Worm (Caenorhabditis elegans): Measurements from ENCODE around the gene B0507.6.

Gene B0507.6

ce11 chrV:8767041-8767440, 21.1 kb downstream of the B0507.6 start:
- TF ChIP-seq ama-1 (optimal IDR thresholded peaks at IDR 0.05), result no peak
- TF ChIP-seq unc-55 (GFP tag; optimal IDR thresholded peaks at IDR 0.05), result peak; percentile 44

DNA sequence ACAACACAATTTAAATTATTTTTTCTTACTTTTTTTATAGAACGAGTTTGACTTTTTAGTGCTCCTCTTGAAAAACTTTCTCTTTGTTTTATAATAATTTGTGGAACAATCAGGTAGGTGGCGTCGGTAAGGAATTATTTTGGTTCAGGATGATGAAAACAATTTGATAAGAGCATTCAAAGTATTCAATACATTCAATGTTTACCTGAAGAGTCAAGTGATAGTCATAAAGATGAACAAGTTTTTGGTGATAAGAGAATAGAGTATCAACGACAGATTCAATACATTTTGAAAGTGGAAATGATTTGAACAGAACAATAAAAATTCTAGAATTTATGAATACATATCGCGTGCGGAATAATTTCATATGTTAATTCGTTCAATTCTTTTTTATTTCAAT, 21.5 kb downstream of the B0507.6 start:
- TF ChIP-seq lin-39 (tag; optimal IDR thresholded peaks at IDR 0.05), result no peak
- no peak for TF ChIP-seq nhr-23 (tag; optimal IDR thresholded peaks at IDR 0.05)
- TF ChIP-seq crh-2 (tag; optimal IDR thresholded peaks at IDR 0.05), result peak; percentile 32
- peak; percentile 63 for TF ChIP-seq fos-1 (tag; optimal IDR thresholded peaks at IDR 0.05)
- no peak for TF ChIP-seq lin-11 (tag; optimal IDR thresholded peaks at IDR 0.05)
- TF ChIP-seq sma-9 (GFP tag; optimal IDR thresholded peaks at IDR 0.05), result peak; percentile 34
- no peak for TF ChIP-seq sma-9 (tag; optimal IDR thresholded peaks at IDR 0.05)
- no peak for TF ChIP-seq mdl-1 (tag; optimal IDR thresholded peaks at IDR 0.05)

DNA sequence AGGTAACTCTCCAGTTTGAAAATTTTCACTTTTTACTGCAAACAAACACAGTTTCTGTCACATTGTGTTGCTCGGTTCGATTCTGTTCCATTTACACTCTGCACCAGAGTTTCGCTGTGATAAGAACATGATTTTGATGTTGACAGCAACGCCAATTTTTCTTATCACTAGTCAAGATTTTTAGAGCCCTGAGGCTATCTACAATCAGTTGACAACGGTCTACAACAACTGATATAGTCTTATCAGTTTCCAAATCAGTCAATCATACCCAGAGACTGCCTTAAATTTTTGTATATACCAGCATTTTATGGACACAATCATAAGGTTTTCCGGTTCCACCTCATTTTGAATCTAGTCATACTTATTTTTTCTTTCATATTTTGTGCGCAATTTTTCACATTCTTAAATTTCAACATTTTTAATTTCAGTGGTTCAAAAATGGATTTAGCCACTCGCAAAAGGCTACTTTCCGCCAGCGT, 22.6 kb downstream of the B0507.6 start, which contains the start of gene B0507.3:
B0507.3 (plus strand) TSS at position 429 of the 479 bp plus-strand sequence.
- TF ChIP-seq F13H6.1 (tag; optimal IDR thresholded peaks at IDR 0.05) (peak; percentile 65), sma-9 (GFP tag; optimal IDR thresholded peaks at IDR 0.05) (peak; percentile 91), sma-9 (tag; optimal IDR thresholded peaks at IDR 0.05) (no peak), crh-2 (tag; optimal IDR thresholded peaks at IDR 0.05) (peak; percentile 66), nhr-11 (tag; optimal IDR thresholded peaks at IDR 0.05) (no peak), elt-1 (tag; optimal IDR thresholded peaks at IDR 0.05) (no peak), peb-1 (tag; optimal IDR thresholded peaks at IDR 0.05) (no peak), ama-1 (optimal IDR thresholded peaks at IDR 0.05) (no peak), mdl-1 (tag; optimal IDR thresholded peaks at IDR 0.05) (no peak), sma-3 (GFP tag; optimal IDR thresholded peaks at IDR 0.05) (peak; percentile 43), ztf-1 (GFP tag; conservative IDR thresholded peaks at IDR 0.05) (no peak), lin-11 (tag; optimal IDR thresholded peaks at IDR 0.05) (no peak), elt-3 (tag; optimal IDR thresholded peaks at IDR 0.05) (no peak), ztf-4 (tag; optimal IDR thresholded peaks at IDR 0.05) (no peak), nhr-23 (tag; optimal IDR thresholded peaks at IDR 0.05) (no peak), skn-1 (tag; optimal IDR thresholded peaks at IDR 0.05) (peak; percentile 50), C34F6.9 (tag; optimal IDR thresholded peaks at IDR 0.05) (no peak), nhr-237 (tag; optimal IDR thresholded peaks at IDR 0.05) (no peak), nhr-129 (tag; optimal IDR thresholded peaks at IDR 0.05) (no peak), fos-1 (tag; optimal IDR thresholded peaks at IDR 0.05) (peak; percentile 98), sem-4 (tag; optimal IDR thresholded peaks at IDR 0.05) (no peak), nhr-10 (tag; optimal IDR thresholded peaks at IDR 0.05) (no peak), zag-1 (tag; optimal IDR thresholded peaks at IDR 0.05) (no peak), nhr-25 (tag; optimal IDR thresholded peaks at IDR 0.05) (no peak), aly-2 (tag; optimal IDR thresholded peaks at IDR 0.05) (no peak), egl-27 (tag; optimal IDR thresholded peaks at IDR 0.05) (peak; percentile 48), gmeb-1 (tag; optimal IDR thresholded peaks at IDR 0.05) (peak; percentile 20), ceh-82 (tag; optimal IDR thresholded peaks at IDR 0.05) (no peak)

- TF ChIP-seq lsy-2 (tag; optimal IDR thresholded peaks at IDR 0.05), result no peak
- TF ChIP-seq R02D3.7 (tag; optimal IDR thresholded peaks at IDR 0.05), result no peak
- TF ChIP-seq sma-9 (GFP tag; optimal IDR thresholded peaks at IDR 0.05), result peak; percentile 88
- TF ChIP-seq sma-9 (tag; optimal IDR thresholded peaks at IDR 0.05), result no peak
- peak; percentile 22 for TF ChIP-seq F13H6.1 (tag; optimal IDR thresholded peaks at IDR 0.05)
- TF ChIP-seq dmd-4 (tag; optimal IDR thresholded peaks at IDR 0.05), result no peak
- peak; percentile 93 for TF ChIP-seq fos-1 (tag; optimal IDR thresholded peaks at IDR 0.05)
- peak; percentile 40 for TF ChIP-seq gmeb-1 (tag; optimal IDR thresholded peaks at IDR 0.05)
- TF ChIP-seq crh-2 (tag; optimal IDR thresholded peaks at IDR 0.05), result peak; percentile 91
- no peak for TF ChIP-seq alr-1 (tag; optimal IDR thresholded peaks at IDR 0.05)
- no peak for TF ChIP-seq sem-4 (tag; optimal IDR thresholded peaks at IDR 0.05)
- TF ChIP-seq lin-39 (tag; optimal IDR thresholded peaks at IDR 0.05), result no peak
These were observed 23.2 kb downstream of the B0507.6 start for ce11 chrV:8769154-8769553.

DNA sequence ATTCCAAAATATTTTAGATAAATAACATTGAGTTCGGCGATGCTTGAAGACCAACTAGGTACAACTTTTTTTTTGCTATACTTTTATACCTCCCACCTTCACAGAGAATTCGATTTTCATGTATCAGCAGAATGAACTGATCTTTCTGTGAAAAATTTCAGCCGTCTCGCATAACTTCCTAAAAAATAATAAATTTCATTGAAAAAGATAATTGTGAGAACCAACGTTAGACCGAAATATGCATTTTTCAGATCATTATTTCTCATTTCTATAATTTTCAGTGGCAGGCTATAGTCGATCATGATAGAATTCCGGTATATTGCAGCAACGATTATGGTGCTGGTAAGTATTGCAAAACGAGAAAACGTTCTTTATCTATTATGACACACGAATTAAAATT, 25.6 kb downstream of the B0507.6 start, which contains the start of gene srx-115:
srx-115 (plus strand) TSS at position 301 of the 400 bp plus-strand sequence.
- no peak for TF ChIP-seq ama-1 (optimal IDR thresholded peaks at IDR 0.05)
- TF ChIP-seq lin-13 (GFP tag; optimal IDR thresholded peaks at IDR 0.05), result no peak
- no peak for TF ChIP-seq ZK546.5 (tag; optimal IDR thresholded peaks at IDR 0.05)
- no peak for TF ChIP-seq crh-2 (tag; optimal IDR thresholded peaks at IDR 0.05)
- TF ChIP-seq C34F6.9 (tag; optimal IDR thresholded peaks at IDR 0.05), result no peak
- TF ChIP-seq lsy-2 (tag; optimal IDR thresholded peaks at IDR 0.05), result no peak
- no peak for TF ChIP-seq nhr-21 (tag; optimal IDR thresholded peaks at IDR 0.05)
- no peak for TF ChIP-seq blmp-1 (tag; optimal IDR thresholded peaks at IDR 0.05; ENCODE audit: insufficient read depth)
- TF ChIP-seq mdl-1 (tag; optimal IDR thresholded peaks at IDR 0.05), result no peak
- no peak for TF ChIP-seq sem-4 (tag; optimal IDR thresholded peaks at IDR 0.05)
- TF ChIP-seq sma-3 (GFP tag; optimal IDR thresholded peaks at IDR 0.05), result no peak
- TF ChIP-seq egl-27 (tag; optimal IDR thresholded peaks at IDR 0.05), result no peak
- TF ChIP-seq nhr-10 (tag; optimal IDR thresholded peaks at IDR 0.05), result no peak
- TF ChIP-seq skn-1 (tag; optimal IDR thresholded peaks at IDR 0.05), result no peak

All from whole organism, L2 larva.